Fruit fly (Drosophila melanogaster) whole organism, embryonic: Measurements from ENCODE around the gene NFAT.

Experiments
- Abd-B ChIP-seq: fragments of 200-800 bp; sonication (Bioruptor generic); optimal IDR thresholded peaks from 2 replicates; lab custom pipeline; 2018; ENCODE audit warnings: missing biosample characterization, mild to moderate bottlenecking, missing genetic modification characterization, moderate library complexity
- Awh ChIP-seq: fragments of 200-800 bp; sonication (Bioruptor generic); IDR thresholded peaks from 2 replicates; pipeline ENCODE4, ENCODE4 v1.3.6; 2022; ENCODE audit warnings: missing biosample characterization, missing genetic modification characterization
- BEAF-32 ChIP-seq: fragments of 200-800 bp; sonication (Bioruptor generic); optimal IDR thresholded peaks from 3 replicates; lab custom pipeline; 2017; ENCODE audit warnings: missing biosample characterization, missing genetic modification characterization, mild to moderate bottlenecking, moderate library complexity, missing genetic modification reagents
- CG11560 ChIP-seq: fragments of 200-800 bp; sonication (Bioruptor generic); IDR thresholded peaks from 3 replicates; pipeline ENCODE4 v1.3.6; 2022; ENCODE audit warnings: missing biosample characterization, missing genetic modification characterization
- CG1233 ChIP-seq: fragments of 200-800 bp; sonication (Bioruptor generic); optimal IDR thresholded peaks from 4 replicates; lab custom pipeline; 2018; ENCODE audit warnings: missing biosample characterization, mild to moderate bottlenecking, missing genetic modification characterization
- CG12942 ChIP-seq: fragments of 200-800 bp; sonication (Bioruptor generic); optimal IDR thresholded peaks from 3 replicates; lab custom pipeline; 2016; ENCODE audit warnings: missing biosample characterization, missing genetic modification characterization
- CG13123 ChIP-seq: fragments of 200-800 bp; sonication (Bioruptor generic); optimal IDR thresholded peaks from 2 replicates; lab custom pipeline; 2016; ENCODE audit warnings: missing biosample characterization, missing genetic modification characterization
- CG13624 ChIP-seq: fragments of 200-800 bp; sonication (Bioruptor generic); optimal IDR thresholded peaks from 2 replicates; lab custom pipeline; 2016; ENCODE audit warnings: missing biosample characterization, missing genetic modification characterization
- CG1603 ChIP-seq: fragments of 200-800 bp; sonication (Bioruptor generic); optimal IDR thresholded peaks from 2 replicates; lab custom pipeline; 2019; ENCODE audit warnings: missing biosample characterization, mild to moderate bottlenecking, missing genetic modification characterization, moderate library complexity
- CG17612 ChIP-seq: fragments of 200-800 bp; sonication (Bioruptor generic); IDR thresholded peaks from 2 replicates; pipeline ENCODE4 v1.3.6; 2022; ENCODE audit warnings: missing biosample characterization, missing genetic modification characterization
- CG17802 ChIP-seq: fragments of 200-800 bp; sonication (Bioruptor generic); optimal IDR thresholded peaks from 2 replicates; lab custom pipeline; 2018; ENCODE audit warnings: missing biosample characterization, mild to moderate bottlenecking, missing genetic modification characterization, moderate library complexity
- CG18599 ChIP-seq: fragments of 200-800 bp; sonication (Bioruptor generic); optimal IDR thresholded peaks from 3 replicates; lab custom pipeline; 2017; ENCODE audit warnings: missing biosample characterization, missing genetic modification characterization, mild to moderate bottlenecking, moderate library complexity, missing genetic modification reagents
- CG2120 ChIP-seq: fragments of 200-800 bp; sonication (Bioruptor generic); optimal IDR thresholded peaks from 3 replicates; lab custom pipeline; 2016; ENCODE audit warnings: missing biosample characterization, missing genetic modification characterization
- CG2678 ChIP-seq: fragments of 200-800 bp; sonication (Bioruptor generic); optimal IDR thresholded peaks from 3 replicates; lab custom pipeline; 2019; ENCODE audit warnings: missing biosample characterization, mild to moderate bottlenecking, missing genetic modification characterization, moderate library complexity
- CG7372 ChIP-seq: fragments of 200-800 bp; sonication (Bioruptor generic); IDR thresholded peaks from 2 replicates; pipeline ENCODE4 v1.3.6; 2022; ENCODE audit warnings: missing biosample characterization, missing genetic modification characterization
- CG7786 ChIP-seq: fragments of 200-800 bp; sonication (Bioruptor generic); optimal IDR thresholded peaks from 2 replicates; lab custom pipeline; 2016; ENCODE audit warnings: missing biosample characterization, missing genetic modification characterization
- CG8388 ChIP-seq: fragments of 200-800 bp; sonication (Bioruptor generic); optimal IDR thresholded peaks from 2 replicates; lab custom pipeline; 2019; ENCODE audit warnings: missing biosample characterization, mild to moderate bottlenecking, missing genetic modification characterization, moderate library complexity
- CHES-1-like ChIP-seq: fragments of 200-800 bp; sonication (Bioruptor generic); optimal IDR thresholded peaks from 2 replicates; lab custom pipeline; 2016; ENCODE audit warnings: missing biosample characterization, missing genetic modification characterization
- Dbx ChIP-seq: fragments of 200-800 bp; sonication (Bioruptor generic); IDR thresholded peaks from 3 replicates; pipeline ENCODE4 v1.3.6; 2022; ENCODE audit warnings: missing biosample characterization, missing genetic modification characterization
- Dip3 ChIP-seq: fragments of 200-800 bp; sonication (Bioruptor generic); optimal IDR thresholded peaks from 3 replicates; lab custom pipeline; 2016; ENCODE audit warnings: missing biosample characterization, missing genetic modification characterization
- E2f2 ChIP-seq: fragments of 200-800 bp; sonication (Bioruptor generic); IDR thresholded peaks from 2 replicates; pipeline ENCODE4 v1.3.6; 2022; ENCODE audit warnings: missing biosample characterization, missing genetic modification characterization
- Fer2 ChIP-seq: fragments of 200-800 bp; sonication (Bioruptor generic); optimal IDR thresholded peaks from 2 replicates; lab custom pipeline; 2018; ENCODE audit warnings: missing biosample characterization, mild to moderate bottlenecking, missing genetic modification characterization, moderate library complexity
- HLH54F ChIP-seq: fragments of 200-800 bp; sonication (Bioruptor generic); optimal IDR thresholded peaks from 3 replicates; lab custom pipeline; 2016; ENCODE audit warnings: missing biosample characterization, missing genetic modification characterization
- Mad ChIP-seq: fragments of 200-800 bp; sonication (Bioruptor generic); optimal IDR thresholded peaks from 2 replicates; lab custom pipeline; 2016; ENCODE audit warnings: missing biosample characterization, missing genetic modification characterization
- Nf-YC ChIP-seq: fragments of 200-800 bp; optimal IDR thresholded peaks from 3 replicates; lab custom pipeline; 2019; ENCODE audit warnings: missing biosample characterization, mild to moderate bottlenecking, missing genetic modification characterization, moderate library complexity
- Ravus ChIP-seq: fragments of 200-800 bp; sonication (Bioruptor generic); IDR thresholded peaks from 2 replicates; pipeline ENCODE4 v1.3.6; 2022; ENCODE audit warnings: missing biosample characterization, missing genetic modification characterization
- Six4 ChIP-seq: fragments of 200-800 bp; sonication (Bioruptor generic); optimal IDR thresholded peaks from 2 replicates; lab custom pipeline; 2016; ENCODE audit warnings: missing biosample characterization, missing genetic modification characterization
- ap ChIP-seq: fragments of 200-800 bp; sonication (Bioruptor generic); IDR thresholded peaks from 2 replicates; pipeline ENCODE4 v1.3.6; 2022; ENCODE audit warnings: missing biosample characterization, missing genetic modification characterization
- cad ChIP-seq: fragments of >200 bp; optimal IDR thresholded peaks from 2 replicates; lab custom pipeline; 2017; ENCODE audit warnings: missing biosample characterization, missing genetic modification characterization
- chif ChIP-seq, 2 experiments: fragments of 200-800 bp; sonication (Bioruptor generic); optimal IDR thresholded peaks; 3 replicates each; lab custom pipeline; 2016; ENCODE audit warnings: missing biosample characterization in 2 of 2, missing genetic modification characterization in 2 of 2
- chm ChIP-seq: fragments of 200-800 bp; sonication (Bioruptor generic); IDR thresholded peaks from 2 replicates; pipeline ENCODE4 v1.3.6; 2022; ENCODE audit warnings: missing biosample characterization, missing genetic modification characterization
- ci ChIP-seq: fragments of 200-800 bp; sonication (Bioruptor generic); IDR thresholded peaks from 3 replicates; pipeline ENCODE4 v1.3.6; 2022; ENCODE audit warnings: missing biosample characterization, missing genetic modification characterization
- crp ChIP-seq, 2 experiments: fragments of 200-800 bp; sonication (Bioruptor generic); optimal IDR thresholded peaks; 2 replicates in 1 of 2; 3 replicates in 1 of 2; lab custom pipeline; 2017; ENCODE audit warnings: missing biosample characterization in 2 of 2, missing genetic modification characterization in 2 of 2, mild to moderate bottlenecking in 1 of 2, moderate library complexity in 1 of 2
- dimm ChIP-seq: fragments of 200-800 bp; sonication (Bioruptor generic); IDR thresholded peaks from 2 replicates; pipeline ENCODE4 v1.3.6; 2022; ENCODE audit warnings: missing biosample characterization, missing genetic modification characterization
- gfzf ChIP-seq: fragments of 200-800 bp; sonication (Bioruptor generic); optimal IDR thresholded peaks from 2 replicates; lab custom pipeline; 2016; ENCODE audit warnings: missing biosample characterization, mild to moderate bottlenecking, missing genetic modification characterization, moderate library complexity
- gro ChIP-seq: fragments of 200-800 bp; sonication (Bioruptor generic); optimal IDR thresholded peaks from 2 replicates; lab custom pipeline; 2016; ENCODE audit warnings: missing biosample characterization, missing genetic modification characterization
- inv ChIP-seq: fragments of 200-800 bp; sonication (Bioruptor generic); IDR thresholded peaks from 2 replicates; pipeline ENCODE4 v1.3.6; 2022; ENCODE audit warnings: missing biosample characterization, missing genetic modification characterization; ENCODE audit not compliant: partially characterized antibody
- lab ChIP-seq: fragments of 200-800 bp; sonication (Bioruptor generic); optimal IDR thresholded peaks from 3 replicates; lab custom pipeline; 2017; ENCODE audit warnings: missing biosample characterization, missing genetic modification characterization, mild to moderate bottlenecking, moderate library complexity, missing genetic modification reagents
- lola ChIP-seq, 3 experiments: fragments of >200 bp in 2 of 3; fragments of 200-800 bp in 1 of 3; sonication (Bioruptor generic) in 1 of 3; optimal IDR thresholded peaks; 2 replicates each; lab custom pipeline; 2017 to 2019; ENCODE audit warnings: missing biosample characterization in 3 of 3, missing genetic modification characterization in 3 of 3, mild to moderate bottlenecking in 1 of 3, moderate library complexity in 1 of 3
- maf-S ChIP-seq: fragments of 200-800 bp; sonication (Bioruptor generic); optimal IDR thresholded peaks from 2 replicates; lab custom pipeline; 2016; ENCODE audit warnings: missing biosample characterization, missing genetic modification characterization
- nerfin-1 ChIP-seq: fragments of 200-800 bp; sonication (Bioruptor generic); optimal IDR thresholded peaks from 3 replicates; lab custom pipeline; 2019; ENCODE audit warnings: missing biosample characterization, mild to moderate bottlenecking, missing genetic modification characterization, moderate library complexity
- peb ChIP-seq: fragments of 200-800 bp; sonication (Bioruptor generic); IDR thresholded peaks from 2 replicates; pipeline ENCODE4 v1.3.6; 2022; ENCODE audit warnings: missing biosample characterization, missing genetic modification characterization
- ranshi ChIP-seq: fragments of 200-800 bp; sonication (Bioruptor generic); IDR thresholded peaks from 2 replicates; pipeline ENCODE4 v1.3.6; 2022; ENCODE audit warnings: missing biosample characterization, missing genetic modification characterization
- run ChIP-seq: fragments of 200-800 bp; sonication (Bioruptor generic); optimal IDR thresholded peaks from 3 replicates; lab custom pipeline; 2018; ENCODE audit warnings: missing biosample characterization, mild to moderate bottlenecking, missing genetic modification characterization
- sim ChIP-seq: fragments of 200-800 bp; sonication (Bioruptor generic); IDR thresholded peaks from 2 replicates; pipeline ENCODE4 v1.3.6; 2022; ENCODE audit warnings: missing biosample characterization, missing genetic modification characterization
- slbo ChIP-seq: fragments of 200-800 bp; sonication (Bioruptor generic); IDR thresholded peaks from 2 replicates; pipeline ENCODE4 v1.3.6; 2022; ENCODE audit warnings: missing biosample characterization, missing genetic modification characterization
- stc ChIP-seq: fragments of 200-800 bp; sonication (Bioruptor generic); IDR thresholded peaks from 2 replicates; pipeline ENCODE4 v1.3.6; 2022; ENCODE audit warnings: missing biosample characterization, missing genetic modification characterization
- tio ChIP-seq: fragments of 200-800 bp; sonication (Bioruptor generic); optimal IDR thresholded peaks from 2 replicates; lab custom pipeline; 2017; ENCODE audit warnings: missing biosample characterization, missing genetic modification characterization, inconsistent platforms
- tll ChIP-seq, 2 experiments: fragments of 200-800 bp in 1 of 2; fragments of >200 bp in 1 of 2; sonication (Bioruptor generic) in 1 of 2; optimal IDR thresholded peaks; 2 replicates each; lab custom pipeline; 2017 to 2019; ENCODE audit warnings: missing biosample characterization in 2 of 2, missing genetic modification characterization in 2 of 2, mild to moderate bottlenecking in 1 of 2, moderate library complexity in 1 of 2

The NFAT gene

DNA sequence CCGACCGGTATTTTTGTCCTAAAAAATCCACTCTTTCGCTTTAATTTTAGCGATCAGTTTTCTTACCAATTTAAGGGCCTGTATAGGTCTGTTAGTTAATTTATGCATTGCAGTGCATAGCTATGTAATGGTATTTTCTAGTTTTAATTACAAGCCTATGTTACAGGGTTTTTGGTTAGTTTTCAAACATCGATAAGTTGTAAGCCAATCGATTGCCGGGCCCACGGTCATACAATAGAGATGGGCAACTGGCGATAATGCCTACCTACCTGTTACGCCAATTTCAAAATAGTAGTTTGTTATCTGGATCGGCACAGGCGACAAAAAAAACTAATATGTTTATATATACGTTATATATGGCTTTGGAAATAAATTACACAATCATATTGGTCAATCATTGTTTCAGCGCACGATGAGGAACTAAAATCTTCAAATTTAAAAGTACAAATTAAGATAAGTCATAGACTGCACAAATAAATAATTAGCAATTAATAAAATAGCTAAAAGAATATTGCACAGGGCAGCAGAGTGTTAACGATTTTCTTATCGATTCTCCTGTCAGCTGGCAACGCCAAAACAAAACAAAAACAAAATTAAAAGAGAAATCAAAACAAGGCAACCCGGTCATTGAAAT lies 8.0 kb upstream of the NFAT start, which contains the start of the genes tth and Tango2 (continued):
- no peak for TF ChIP-seq tio (GFP tag; lab: Kevin White, UChicago)
- TF ChIP-seq nerfin-1 (tag; lab: Kevin White, UChicago), result peak; percentile 68
- TF ChIP-seq CG7786 (GFP tag; lab: Kevin White, UChicago), result peak; percentile 59
- peak; percentile 75 for TF ChIP-seq Dbx
- no peak for TF ChIP-seq run
- TF ChIP-seq gfzf (GFP tag; lab: Kevin White, UChicago), result peak; percentile 89
- peak; percentile 53 for TF ChIP-seq gro (GFP tag; lab: Kevin White, UChicago)
- TF ChIP-seq CG2120, result peak; percentile 91
- peak; percentile 44 for TF ChIP-seq maf-S
- no peak for TF ChIP-seq sim (GFP tag; lab: Robert Waterston, UW)
- TF ChIP-seq CG2678, result peak; percentile 87
- TF ChIP-seq BEAF-32, result peak; percentile 80
- TF ChIP-seq chm, result peak; percentile 31; the same call in 1 of the 2 replicates
- TF ChIP-seq CG17612, result peak; percentile 37; the same call in 1 of the 2 replicates
- TF ChIP-seq cad (GFP tag; lab: Kevin White, UChicago), result no peak
- peak; percentile 36; the same call in 1 of the 2 replicates for TF ChIP-seq ap (GFP tag; lab: Robert Waterston, UW)
- TF ChIP-seq CHES-1-like, result peak; percentile 66
- peak; percentile 72 for TF ChIP-seq stc (GFP tag; lab: Robert Waterston, UW)
- peak; percentile 68 for TF ChIP-seq Mad (GFP tag; lab: Kevin White, UChicago)
- TF ChIP-seq ci, result peak; percentile 86
- peak; percentile 46 for TF ChIP-seq CG13123 (GFP tag; lab: Kevin White, UChicago)
- peak; percentile 50; the same call in 1 of the 2 replicates for TF ChIP-seq inv
- no peak for TF ChIP-seq Awh
- TF ChIP-seq tll (GFP tag; optimal IDR thresholded peaks at IDR 0.05; lab: Kevin White, UChicago), result peak in 1 of 2 experiments; percentile 16
- TF ChIP-seq CG13624 (GFP tag; lab: Kevin White, UChicago), result peak; percentile 60
- TF ChIP-seq chif (GFP tag; optimal IDR thresholded peaks at IDR 0.05; lab: Kevin White, UChicago), result peak in 1 of 2 experiments; percentile 65
- TF ChIP-seq ranshi (GFP tag; lab: Robert Waterston, UW), result peak; percentile 31
- peak; percentile 48; the same call in 1 of the 2 replicates for TF ChIP-seq CG7372
- TF ChIP-seq CG11560 (tag; lab: Robert Waterston, UW), result 0 out of 3 replicates have a peak, but pooled peaks have one; percentile 41
- TF ChIP-seq Dip3, result peak; percentile 66
- peak; percentile 89 for TF ChIP-seq slbo (GFP tag; lab: Robert Waterston, UW)
- TF ChIP-seq Six4, result peak; percentile 29
- peak; percentile 51 for TF ChIP-seq CG8388 (GFP tag; lab: Kevin White, UChicago)
- TF ChIP-seq CG18599, result peak; percentile 83
- TF ChIP-seq peb (GFP tag; lab: Robert Waterston, UW), result no peak
- TF ChIP-seq CG12942 (GFP tag; lab: Kevin White, UChicago), result peak; percentile 41
- peak; percentile 79 for TF ChIP-seq Nf-YC (tag; lab: Kevin White, UChicago)
- TF ChIP-seq HLH54F (GFP tag; lab: Kevin White, UChicago), result peak; percentile 58
- peak; percentile 46 for TF ChIP-seq Fer2 (tag; lab: Kevin White, UChicago)
- TF ChIP-seq Abd-B (GFP tag; lab: Kevin White, UChicago), result peak; percentile 67
- peak; percentile 41 for TF ChIP-seq CG1603 (tag; lab: Kevin White, UChicago)
- TF ChIP-seq lab (GFP tag; lab: Kevin White, UChicago), result no peak
- TF ChIP-seq lola (GFP tag; optimal IDR thresholded peaks at IDR 0.05; lab: Kevin White, UChicago), result peak in 1 of 3 experiments; percentile 49
- peak in 1 of 2 experiments; percentile 38 for TF ChIP-seq crp (GFP tag; optimal IDR thresholded peaks at IDR 0.05; lab: Kevin White, UChicago)
- peak; percentile 78 for TF ChIP-seq CG1233 (GFP tag; lab: Kevin White, UChicago)
- peak; percentile 79 for TF ChIP-seq E2f2 (GFP tag; lab: Robert Waterston, UW)
- peak; percentile 9 for TF ChIP-seq CG17802 (tag; lab: Kevin White, UChicago)
- no peak for TF ChIP-seq dimm (GFP tag; lab: Robert Waterston, UW)
- no peak for TF ChIP-seq Ravus (GFP tag; lab: Robert Waterston, UW)
